Worm (Caenorhabditis elegans): Measurements from ENCODE around the gene cdh-10.

The cdh-10 gene

DNA sequence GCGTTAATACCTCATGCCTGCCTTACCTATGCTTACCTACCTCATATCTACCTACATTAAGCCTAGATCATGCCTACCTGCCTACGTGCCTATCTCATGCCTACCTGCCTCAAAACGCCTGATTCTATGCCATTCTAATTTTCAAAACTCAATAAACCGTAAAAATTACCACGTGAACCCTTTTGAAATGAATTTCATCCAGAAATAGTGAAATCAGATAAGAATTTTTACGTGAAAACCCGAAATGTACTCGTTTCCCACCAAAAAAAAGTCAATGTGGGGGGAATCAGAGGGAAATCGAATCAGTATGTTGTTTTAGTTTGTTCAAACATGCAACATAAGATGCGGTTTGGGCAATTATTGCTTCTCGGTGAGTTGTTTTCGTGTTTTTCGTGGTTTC, 25.4 kb upstream of the cdh-10 start, which contains the start of gene Y69A2AR.19:
Gene Y69A2AR.19 (plus strand): TSS at position 301 of the 400 bp plus-strand sequence.
- TF ChIP-seq unc-62 (GFP tag; optimal IDR thresholded peaks at IDR 0.05 in 1 of 2) (peak in 1 of 2 experiments; percentile 14), unc-62 (tag; optimal IDR thresholded peaks at IDR 0.05) (no peak), aha-1 (tag) (no peak), php-3 (GFP tag; IDR thresholded peaks at IDR 0.05) (no peak), madf-9 (GFP tag; conservative IDR thresholded peaks at IDR 0.05) (no peak)

ce11 chrIV:2481955-2482354, 18.8 kb upstream of the cdh-10 start, which contains the start of gene Y69A2AL.2:
TSS of gene Y69A2AL.2 (plus strand) at chrIV:2482255.
- TF ChIP-seq Y5F2A.4 (GFP tag; optimal IDR thresholded peaks at IDR 0.05) = no peak
- TF ChIP-seq nhr-10 (tag; optimal IDR thresholded peaks at IDR 0.05) = no peak
- no peak for TF ChIP-seq ZK337.2 (GFP tag; IDR thresholded peaks at IDR 0.05)
- no peak for TF ChIP-seq cey-2 (tag; optimal IDR thresholded peaks at IDR 0.05; ENCODE audit: borderline replicate concordance, insufficient read depth)

- TF ChIP-seq unc-62 (GFP tag; optimal IDR thresholded peaks at IDR 0.05 in 1 of 2) = peak in 1 of 2 experiments; percentile 13
- TF ChIP-seq unc-62 (tag; optimal IDR thresholded peaks at IDR 0.05) = no peak
- TF ChIP-seq aha-1 (tag) = peak; percentile 63
- no peak for TF ChIP-seq lir-3 (tag; optimal IDR thresholded peaks at IDR 0.05)
Observed at ce11 chrIV:2476386-2476785, 13.2 kb upstream of the cdh-10 start, which contains the start of gene grd-16. TSS of gene grd-16 (plus strand) at chrIV:2476686.

- no peak for TF ChIP-seq R02D3.7 (tag; optimal IDR thresholded peaks at IDR 0.05)
- no peak for TF ChIP-seq mxl-2 (GFP tag; conservative IDR thresholded peaks at IDR 0.05)
- TF ChIP-seq Y5F2A.4 (GFP tag; optimal IDR thresholded peaks at IDR 0.05) = no peak
- no peak for TF ChIP-seq aly-2 (tag; optimal IDR thresholded peaks at IDR 0.05)
- TF ChIP-seq hif-1 (tag; optimal IDR thresholded peaks at IDR 0.05) = no peak
- TF ChIP-seq jun-1 (tag; optimal IDR thresholded peaks at IDR 0.05) = no peak
- TF ChIP-seq lin-39 (tag; optimal IDR thresholded peaks at IDR 0.05) = no peak
- TF ChIP-seq dmd-8 (GFP tag; IDR thresholded peaks at IDR 0.05) = no peak
- TF ChIP-seq set-16 (GFP tag; IDR thresholded peaks at IDR 0.05) = no peak
- no peak for TF ChIP-seq gei-8 (GFP tag; optimal IDR thresholded peaks at IDR 0.05)
- TF ChIP-seq ZK546.5 (tag; optimal IDR thresholded peaks at IDR 0.05) = no peak
- no peak for TF ChIP-seq nhr-41 (GFP tag; IDR thresholded peaks at IDR 0.05)
- TF ChIP-seq vab-7 (GFP tag; IDR thresholded peaks at IDR 0.05) = no peak
- no peak for TF ChIP-seq fkh-10 (GFP tag; optimal IDR thresholded peaks at IDR 0.05)
- TF ChIP-seq hlh-30 (tag; optimal IDR thresholded peaks at IDR 0.05; ENCODE audit: insufficient read depth) = no peak
- TF ChIP-seq Y48G9A.11 (GFP tag; IDR thresholded peaks at IDR 0.05) = no peak
- no peak for TF ChIP-seq ctbp-1 (GFP tag; IDR thresholded peaks at IDR 0.05)
- no peak for TF ChIP-seq zip-11 (GFP tag; IDR thresholded peaks at IDR 0.05)
- TF ChIP-seq pha-4 (GFP tag; IDR thresholded peaks at IDR 0.05) = no peak
- TF ChIP-seq pha-4 (tag; optimal IDR thresholded peaks at IDR 0.05) = no peak
- TF ChIP-seq lir-3 (tag; optimal IDR thresholded peaks at IDR 0.05) = no peak
Observed at ce11 chrIV:2470114-2470513, 6.9 kb upstream of the cdh-10 start, which contains the start of gene ilys-1. TSS of gene ilys-1 (plus strand) at chrIV:2470414.

- TF ChIP-seq zip-2 (tag; optimal IDR thresholded peaks at IDR 0.05) = no peak
- no peak for TF ChIP-seq zfp-3 (GFP tag; conservative IDR thresholded peaks at IDR 0.05)
- TF ChIP-seq vab-7 (GFP tag; IDR thresholded peaks at IDR 0.05) = no peak
- no peak for TF ChIP-seq tag-97 (GFP tag; IDR thresholded peaks at IDR 0.05)
- no peak for TF ChIP-seq F44E2.7 (GFP tag; IDR thresholded peaks at IDR 0.05)
- no peak for TF ChIP-seq arid-1 (GFP tag; conservative IDR thresholded peaks at IDR 0.05)
- no peak for TF ChIP-seq nhr-6 (tag; optimal IDR thresholded peaks at IDR 0.05)
- no peak for TF ChIP-seq fos-1 (tag; optimal IDR thresholded peaks at IDR 0.05)
- TF ChIP-seq ces-1 (GFP tag; optimal IDR thresholded peaks at IDR 0.05) = no peak
- TF ChIP-seq Y5F2A.4 (GFP tag; optimal IDR thresholded peaks at IDR 0.05) = no peak
- TF ChIP-seq jun-1 (tag; optimal IDR thresholded peaks at IDR 0.05) = no peak
- TF ChIP-seq ztf-11 (tag; optimal IDR thresholded peaks at IDR 0.05) = no peak
- TF ChIP-seq nhr-28 (tag; optimal IDR thresholded peaks at IDR 0.05) = no peak
- no peak for TF ChIP-seq Y105C5A.15 (GFP tag; IDR thresholded peaks at IDR 0.05)
- TF ChIP-seq nhr-111 (GFP tag; optimal IDR thresholded peaks at IDR 0.05) = no peak
- TF ChIP-seq dve-1 (tag; optimal IDR thresholded peaks at IDR 0.05; ENCODE audit: insufficient read depth) = no peak
- TF ChIP-seq lin-1 (GFP tag; IDR thresholded peaks at IDR 0.05) = no peak
Observed at ce11 chrIV:2467378-2467777, 4.2 kb upstream of the cdh-10 start, which contains the start of gene ilys-2. TSS of gene ilys-2 (plus strand) at chrIV:2467678.

Measured in whole organism, L4 larva.